Worm (Caenorhabditis elegans) whole organism, L1 larva: ENCODE results near the gene drap-1.

Source experiments
- C04F5.9 ChIP-seq: sonication (generic microtip); optimal IDR thresholded peaks from 2 replicates; lab custom pipeline; 2016; ENCODE audit warnings: missing genetic modification characterization, missing compliant biosample characterization
- C34B4.2 ChIP-seq: sonication (generic microtip); optimal IDR thresholded peaks from 2 replicates; lab custom pipeline; 2017; ENCODE audit warnings: mild to moderate bottlenecking, missing genetic modification characterization, missing compliant biosample characterization
- Y116A8C.19 ChIP-seq: sonication (generic microtip); optimal IDR thresholded peaks from 2 replicates; lab custom pipeline; 2016; ENCODE audit warnings: missing compliant biosample characterization, missing genetic modification characterization, borderline replicate concordance
- alr-1 ChIP-seq: fragments of 200-800 bp; sonication (Bioruptor generic); optimal IDR thresholded peaks from 2 replicates; lab custom pipeline; 2018; ENCODE audit warnings: borderline replicate concordance, mild to moderate bottlenecking, missing genetic modification characterization, missing compliant biosample characterization
- aly-2 ChIP-seq: fragments of 150-350 bp; optimal IDR thresholded peaks from 2 replicates; lab custom pipeline; 2014; ENCODE audit warnings: missing biosample characterization, missing genetic modification characterization
- ceh-82 ChIP-seq, 3 experiments: fragments of 150-350 bp in 1 of 3; sonication (generic microtip) in 2 of 3; optimal IDR thresholded peaks; 2 replicates each; lab custom pipeline; 2014 to 2017; ENCODE audit warnings: missing biosample characterization in 3 of 3, missing genetic modification characterization in 3 of 3
- ces-1 ChIP-seq: fragments of 150-350 bp; optimal IDR thresholded peaks from 2 replicates; lab custom pipeline; 2014; ENCODE audit warnings: missing biosample characterization, missing genetic modification reagents, missing genetic modification characterization
- dpl-1 ChIP-seq, 3 experiments: fragments of 150-350 bp in 2 of 3; sonication (generic microtip) in 1 of 3; optimal IDR thresholded peaks; 2 replicates each; lab custom pipeline; 2014 to 2017; ENCODE audit warnings: missing biosample characterization in 3 of 3, missing genetic modification characterization in 3 of 3, missing genetic modification reagents in 3 of 3
- efl-1 ChIP-seq, 4 experiments: fragments of 150-350 bp; optimal IDR thresholded peaks in 3 of 4; peaks in 1 of 4; 1 replicate in 1 of 4; 2 replicates in 3 of 4; lab custom pipeline; 2014; ENCODE audit warnings: missing biosample characterization in 2 of 4, missing genetic modification characterization in 2 of 4, missing genetic modification reagents in 2 of 4
- egl-13 ChIP-seq: sonication (generic microtip); optimal IDR thresholded peaks from 2 replicates; lab custom pipeline; 2016; ENCODE audit warnings: missing genotype, missing genetic modification reagents, missing genetic modification characterization, missing compliant biosample characterization
- egl-27 ChIP-seq, 2 experiments: fragments of 150-350 bp in 1 of 2; sonication (generic microtip); optimal IDR thresholded peaks; 3 replicates each; lab custom pipeline; 2017 to 2018; ENCODE audit warnings: missing biosample characterization in 2 of 2, missing genetic modification characterization in 2 of 2, missing genetic modification reagents in 2 of 2
- elt-2 ChIP-seq: sonication (generic microtip); optimal IDR thresholded peaks from 2 replicates; lab custom pipeline; 2016; ENCODE audit warnings: missing genetic modification characterization, mild to moderate bottlenecking, inconsistent platforms, missing compliant biosample characterization, missing genetic modification reagents
- elt-3 ChIP-seq, 6 experiments: fragments of 150-350 bp in 1 of 6; sonication (generic microtip); optimal IDR thresholded peaks; 2 replicates each; lab custom pipeline; 2017 to 2018; ENCODE audit warnings: missing biosample characterization in 6 of 6, missing genetic modification characterization in 6 of 6, inconsistent platforms in 1 of 6
- fkh-10 ChIP-seq: sonication (generic microtip); optimal IDR thresholded peaks from 2 replicates; lab custom pipeline; 2017; ENCODE audit warnings: missing biosample characterization, missing genetic modification reagents, missing genetic modification characterization
- fkh-8 ChIP-seq: sonication (generic microtip); optimal IDR thresholded peaks from 2 replicates; lab custom pipeline; 2016; ENCODE audit warnings: mild to moderate bottlenecking, missing genetic modification characterization, missing compliant biosample characterization
- fos-1 ChIP-seq: fragments of 150-350 bp; optimal IDR thresholded peaks from 2 replicates; lab custom pipeline; 2014; ENCODE audit warnings: missing biosample characterization, missing genetic modification characterization
- hlh-17 ChIP-seq: fragments of 200-800 bp; sonication (Bioruptor generic); optimal IDR thresholded peaks from 2 replicates; lab custom pipeline; 2018; ENCODE audit warnings: missing genetic modification characterization, mild to moderate bottlenecking, missing compliant biosample characterization, moderate library complexity, borderline replicate concordance
- irx-1 ChIP-seq: sonication (generic microtip); optimal IDR thresholded peaks from 2 replicates; lab custom pipeline; 2016; ENCODE audit warnings: missing genetic modification characterization, missing compliant biosample characterization
- isw-1 ChIP-seq: fragments of 200-800 bp; sonication (Bioruptor generic); IDR thresholded peaks from 2 replicates; pipeline ENCODE4 v1.3.6; 2022; ENCODE audit warnings: missing genetic modification characterization, missing compliant biosample characterization
- lin-14 ChIP-seq: fragments of 200-800 bp; sonication (Bioruptor generic); optimal IDR thresholded peaks from 2 replicates; lab custom pipeline; 2018; ENCODE audit warnings: mild to moderate bottlenecking, missing genetic modification characterization, moderate library complexity, missing compliant biosample characterization
- lin-15B ChIP-seq: fragments of 150-350 bp; sonication (generic microtip); optimal IDR thresholded peaks from 3 replicates; lab custom pipeline; 2014; ENCODE audit warnings: missing biosample characterization, missing genetic modification characterization
- lin-39 ChIP-seq: fragments of 150-350 bp; optimal IDR thresholded peaks from 2 replicates; lab custom pipeline; 2014; ENCODE audit warnings: missing biosample characterization, missing genetic modification reagents, missing genetic modification characterization
- lsy-2 ChIP-seq, 2 experiments: fragments of 150-350 bp; optimal IDR thresholded peaks; 2 replicates each; lab custom pipeline; 2014; ENCODE audit warnings: missing biosample characterization in 2 of 2, missing genetic modification characterization in 2 of 2
- mef-2 ChIP-seq: fragments of 150-350 bp; optimal IDR thresholded peaks from 2 replicates; lab custom pipeline; 2014; ENCODE audit warnings: missing biosample characterization, missing genetic modification characterization
- mep-1 ChIP-seq: fragments of 150-350 bp; optimal IDR thresholded peaks from 2 replicates; lab custom pipeline; 2014; ENCODE audit warnings: missing biosample characterization, missing genetic modification characterization
- nhr-12 ChIP-seq: sonication (generic microtip); optimal IDR thresholded peaks from 2 replicates; lab custom pipeline; 2017; ENCODE audit warnings: missing biosample characterization, missing genetic modification characterization
- nhr-19 ChIP-seq: fragments of 200-800 bp; sonication (Bioruptor generic); conservative IDR thresholded peaks from 2 replicates; pipeline ENCODE4 v1.3.6; 2022; ENCODE audit warnings: missing genetic modification characterization, missing compliant biosample characterization
- nhr-20 ChIP-seq: sonication (generic microtip); optimal IDR thresholded peaks from 2 replicates; lab custom pipeline; 2016; ENCODE audit warnings: mild to moderate bottlenecking, missing genetic modification characterization, missing compliant biosample characterization
- nhr-28 ChIP-seq: fragments of 150-350 bp; optimal IDR thresholded peaks from 2 replicates; lab custom pipeline; 2014; ENCODE audit warnings: missing biosample characterization, missing genetic modification characterization
- nhr-47 ChIP-seq: sonication (generic microtip); optimal IDR thresholded peaks from 2 replicates; lab custom pipeline; 2016; ENCODE audit warnings: mild to moderate bottlenecking, missing genetic modification characterization, moderate library complexity, missing compliant biosample characterization
- nhr-71 ChIP-seq: sonication (generic microtip); optimal IDR thresholded peaks from 2 replicates; lab custom pipeline; 2016; ENCODE audit warnings: mild to moderate bottlenecking, missing genetic modification characterization, moderate library complexity, missing compliant biosample characterization
- nhr-76 ChIP-seq: sonication (generic microtip); optimal IDR thresholded peaks from 2 replicates; lab custom pipeline; 2017; ENCODE audit warnings: missing biosample characterization, missing genetic modification characterization
- nhr-84 ChIP-seq: sonication (generic microtip); optimal IDR thresholded peaks from 2 replicates; lab custom pipeline; 2017; ENCODE audit warnings: missing biosample characterization, missing genetic modification characterization
- nhr-90 ChIP-seq: sonication (generic microtip); optimal IDR thresholded peaks from 2 replicates; lab custom pipeline; 2016; ENCODE audit warnings: mild to moderate bottlenecking, missing genetic modification characterization, missing compliant biosample characterization; ENCODE audit not compliant: poor library complexity
- pag-3 ChIP-seq: sonication (generic microtip); optimal IDR thresholded peaks from 2 replicates; lab custom pipeline; 2017; ENCODE audit warnings: missing genetic modification characterization, mild to moderate bottlenecking, missing compliant biosample characterization, antibody characterized with exemption, borderline replicate concordance; ENCODE audit not compliant: insufficient read depth
- pqm-1 ChIP-seq: sonication (generic microtip); optimal IDR thresholded peaks from 3 replicates; lab custom pipeline; 2017; ENCODE audit warnings: missing biosample characterization, missing genetic modification characterization
- rnt-1 ChIP-seq: sonication (generic microtip); optimal IDR thresholded peaks from 2 replicates; lab custom pipeline; 2016; ENCODE audit warnings: mild to moderate bottlenecking, missing genetic modification characterization, moderate library complexity, missing compliant biosample characterization
- skn-1 ChIP-seq: fragments of 150-350 bp; optimal IDR thresholded peaks from 2 replicates; lab custom pipeline; 2014; ENCODE audit warnings: missing biosample characterization, missing genetic modification characterization
- snpc-4 ChIP-seq: fragments of 150-350 bp; optimal IDR thresholded peaks from 2 replicates; lab custom pipeline; 2014; ENCODE audit warnings: missing biosample characterization, missing genetic modification characterization
- swsn-7 ChIP-seq: sonication (generic microtip); optimal IDR thresholded peaks from 2 replicates; lab custom pipeline; 2016; ENCODE audit warnings: missing genetic modification characterization, missing compliant biosample characterization
- tbx-2 ChIP-seq: sonication (generic microtip); optimal IDR thresholded peaks from 2 replicates; lab custom pipeline; 2016; ENCODE audit warnings: missing genetic modification characterization, missing compliant biosample characterization
- tlp-1 ChIP-seq: fragments of 150-350 bp; optimal IDR thresholded peaks from 2 replicates; lab custom pipeline; 2014; ENCODE audit warnings: missing biosample characterization, missing genetic modification characterization
- unc-130 ChIP-seq: fragments of 150-350 bp; optimal IDR thresholded peaks from 2 replicates; lab custom pipeline; 2017; ENCODE audit warnings: missing biosample characterization, missing genetic modification characterization, inconsistent platforms
- unc-86 ChIP-seq: sonication (generic microtip); optimal IDR thresholded peaks from 2 replicates; lab custom pipeline; 2016; ENCODE audit warnings: missing genetic modification characterization, missing compliant biosample characterization
- unc-98 ChIP-seq: fragments of 200-800 bp; sonication (Bioruptor generic); IDR thresholded peaks from 2 replicates; pipeline ENCODE4 v1.3.6; 2022; ENCODE audit warnings: missing genetic modification characterization, missing compliant biosample characterization
- zag-1 ChIP-seq: fragments of 150-350 bp; optimal IDR thresholded peaks from 2 replicates; lab custom pipeline; 2014; ENCODE audit warnings: missing biosample characterization, missing genetic modification characterization
- zip-4 ChIP-seq: fragments of 200-800 bp; sonication (Bioruptor generic); optimal IDR thresholded peaks from 2 replicates; lab custom pipeline; 2018; ENCODE audit warnings: mild to moderate bottlenecking, missing genetic modification characterization, moderate library complexity, missing compliant biosample characterization
- ztf-11 ChIP-seq, 2 experiments: sonication (generic microtip); optimal IDR thresholded peaks; 2 replicates each; lab custom pipeline; 2016 to 2017; ENCODE audit warnings: missing genetic modification characterization in 2 of 2, missing biosample characterization in 1 of 2, missing compliant biosample characterization in 1 of 2
- ztf-4 ChIP-seq: fragments of 150-350 bp; optimal IDR thresholded peaks from 2 replicates; lab custom pipeline; 2014; ENCODE audit warnings: missing biosample characterization, missing genetic modification characterization

Gene drap-1

DNA sequence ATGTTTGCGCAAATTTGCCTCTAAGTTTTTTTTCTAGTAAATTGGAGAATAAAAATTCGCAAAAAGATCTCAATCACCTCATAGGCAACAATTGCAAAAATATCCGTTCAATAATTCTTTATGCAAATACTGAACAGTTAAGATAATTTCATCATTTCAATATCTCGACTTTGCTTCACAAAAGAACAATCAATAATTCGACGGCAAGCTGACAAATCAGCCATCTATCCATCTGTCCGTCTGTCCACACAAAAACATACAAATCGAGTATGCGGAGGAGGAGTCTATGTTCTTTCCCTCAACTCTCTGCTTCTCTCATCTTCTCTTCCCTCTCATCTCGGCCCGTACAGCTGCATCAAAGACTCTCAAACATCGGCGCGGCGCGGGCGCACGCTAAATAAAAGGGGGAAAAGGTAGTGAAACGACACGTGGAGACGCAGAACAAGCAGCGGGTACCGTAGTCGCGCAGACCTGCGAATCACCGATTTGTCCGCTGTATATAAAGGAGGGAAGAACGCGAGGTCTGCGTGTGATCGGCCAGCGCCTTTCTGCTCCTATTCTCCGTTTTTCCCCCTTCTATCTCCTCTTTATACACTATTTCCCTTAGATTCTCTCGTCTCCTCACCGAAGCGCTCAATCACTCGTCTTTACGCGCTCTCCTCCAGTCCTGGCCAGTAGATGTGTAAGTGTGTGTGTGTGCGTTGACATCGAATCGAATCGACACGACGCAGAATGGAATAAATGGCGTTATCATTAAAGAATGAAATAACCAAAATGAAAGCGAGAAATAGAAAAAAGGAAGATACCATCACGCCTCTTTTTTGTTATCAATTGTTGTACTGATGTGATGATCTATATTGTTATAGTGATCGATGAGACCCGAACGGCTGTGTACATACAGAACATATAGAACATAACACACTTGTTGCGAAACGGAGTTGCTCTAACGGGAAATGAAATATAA, 1.1 kb downstream of the drap-1 start (continued):
- TF ChIP-seq hlh-17 (GFP tag; lab: Kevin White, UChicago) (no peak), nhr-84 (tag; lab: Kevin White, UChicago) (no peak), mef-2 (tag; lab: Kevin White, UChicago) (peak; percentile 82), nhr-71 (tag; lab: Kevin White, UChicago) (peak; percentile 98), lsy-2 (tag; optimal IDR thresholded peaks at IDR 0.05; lab: Kevin White, UChicago) (peak; percentile 95 to 99), lin-39 (tag; lab: Kevin White, UChicago) (peak; percentile 24), lin-14 (GFP tag; lab: Kevin White, UChicago) (peak; percentile 100), nhr-28 (tag; lab: Kevin White, UChicago) (no peak), ztf-11 (tag; optimal IDR thresholded peaks at IDR 0.05; lab: Kevin White, UChicago) (peak in 1 of 2 experiments; percentile 82), Y116A8C.19 (tag; lab: Kevin White, UChicago) (no peak), pag-3 (tag; lab: Kevin White, UChicago) (no peak), tbx-2 (tag; lab: Kevin White, UChicago) (peak; percentile 97), unc-86 (peak; percentile 96), lin-15B (tag; lab: Kevin White, UChicago) (peak; percentile 60), irx-1 (tag; lab: Kevin White, UChicago) (peak; percentile 87), ces-1 (GFP tag; lab: Kevin White, UChicago) (peak; percentile 23), skn-1 (tag; lab: Kevin White, UChicago) (peak; percentile 80), elt-3 (tag; optimal IDR thresholded peaks at IDR 0.05; lab: Kevin White, UChicago) (peak in 3 of 6 experiments; percentile 50 to 81 (median 72)), zip-4 (GFP tag; lab: Kevin White, UChicago) (peak; percentile 67), swsn-7 (peak; percentile 98), aly-2 (tag; lab: Kevin White, UChicago) (peak; percentile 91), elt-2 (tag; lab: Kevin White, UChicago) (peak; percentile 91), dpl-1 (GFP tag; optimal IDR thresholded peaks at IDR 0.05; lab: Kevin White, UChicago) (peak; percentile 65 to 77 (median 68)), rnt-1 (peak; percentile 70), tlp-1 (no peak), mep-1 (tag; lab: Kevin White, UChicago) (peak; percentile 76), egl-13 (tag; lab: Kevin White, UChicago) (peak; percentile 86), snpc-4 (tag; lab: Kevin White, UChicago) (peak; percentile 80), unc-130 (tag; lab: Kevin White, UChicago) (peak; percentile 91), nhr-20 (tag; lab: Kevin White, UChicago) (peak; percentile 98), egl-27 (tag; optimal IDR thresholded peaks at IDR 0.05; lab: Kevin White, UChicago) (peak; percentile 84 to 96), zag-1 (peak; percentile 25), nhr-19 (GFP tag; lab: Robert Waterston, UW) (peak; percentile 89), efl-1 (optimal IDR thresholded peaks at IDR 0.05; lab: Kevin White, UChicago) (peak; percentile 82 to 84), efl-1 (GFP tag; optimal IDR thresholded peaks at IDR 0.05 in 1 of 2; lab: Kevin White, UChicago) (peak; percentile 63 to 95), fkh-8 (tag; lab: Kevin White, UChicago) (peak; percentile 99), nhr-47 (tag; lab: Kevin White, UChicago) (peak; percentile 95), nhr-76 (tag; lab: Kevin White, UChicago) (peak; percentile 92), nhr-90 (peak; percentile 89), isw-1 (peak; percentile 90), fos-1 (tag; lab: Kevin White, UChicago) (peak; percentile 84), fkh-10 (GFP tag; lab: Kevin White, UChicago) (peak; percentile 96), pqm-1 (tag; lab: Kevin White, UChicago) (no peak), alr-1 (no peak), unc-98 (GFP tag; lab: Robert Waterston, UW) (no peak; the same call in 1 of the 2 replicates), C34B4.2 (no peak), C04F5.9 (tag; lab: Kevin White, UChicago) (peak; percentile 60), nhr-12 (tag; lab: Kevin White, UChicago) (peak; percentile 11), ceh-82 (tag; optimal IDR thresholded peaks at IDR 0.05; lab: Kevin White, UChicago) (peak; percentile 57 to 95 (median 83)), ztf-4 (tag; lab: Kevin White, UChicago) (peak; percentile 88)
